Fruit fly (Drosophila melanogaster) whole organism, embryonic: ENCODE results near the gene scpr-A.

Experiments
- Blimp-1 ChIP-seq: fragments of 200-800 bp; sonication (Bioruptor generic); optimal IDR thresholded peaks from 3 replicates; lab custom pipeline; 2018; ENCODE audit warnings: missing biosample characterization, missing genetic modification characterization, mild to moderate bottlenecking, moderate library complexity, missing genetic modification reagents
- CG10267 ChIP-seq: fragments of 200-800 bp; sonication (Bioruptor generic); optimal IDR thresholded peaks from 2 replicates; lab custom pipeline; 2018; ENCODE audit warnings: missing biosample characterization, mild to moderate bottlenecking, missing genetic modification characterization, moderate library complexity
- CG10543 ChIP-seq: fragments of 200-800 bp; sonication (Bioruptor generic); optimal IDR thresholded peaks from 3 replicates; lab custom pipeline; 2017; ENCODE audit warnings: missing biosample characterization, mild to moderate bottlenecking, missing genetic modification characterization, moderate library complexity
- CG10979 ChIP-seq: fragments of 200-800 bp; sonication (Bioruptor generic); optimal IDR thresholded peaks from 2 replicates; lab custom pipeline; 2018; ENCODE audit warnings: missing biosample characterization, mild to moderate bottlenecking, missing genetic modification characterization, moderate library complexity
- CG11247 ChIP-seq: fragments of 200-800 bp; sonication (Bioruptor generic); IDR thresholded peaks from 2 replicates; pipeline ENCODE4 v1.3.6; 2022; ENCODE audit warnings: missing biosample characterization, missing genetic modification characterization
- CG11456 ChIP-seq: fragments of 200-800 bp; sonication (Bioruptor generic); IDR thresholded peaks from 3 replicates; pipeline ENCODE4 v1.3.6; 2022; ENCODE audit warnings: missing biosample characterization, missing genetic modification characterization
- CG13424 ChIP-seq: fragments of 200-800 bp; sonication (Bioruptor generic); optimal IDR thresholded peaks from 2 replicates; lab custom pipeline; 2019; ENCODE audit warnings: missing biosample characterization, mild to moderate bottlenecking, missing genetic modification characterization, moderate library complexity
- CG1529 ChIP-seq: fragments of 200-800 bp; sonication (Bioruptor generic); optimal IDR thresholded peaks from 3 replicates; lab custom pipeline; 2018; ENCODE audit warnings: missing biosample characterization, missing genetic modification characterization
- CG1602 ChIP-seq: fragments of 200-800 bp; sonication (Bioruptor generic); optimal IDR thresholded peaks from 3 replicates; lab custom pipeline; 2016; ENCODE audit warnings: missing biosample characterization, missing genetic modification characterization
- CG17385 ChIP-seq: fragments of 200-800 bp; sonication (Bioruptor generic); optimal IDR thresholded peaks from 3 replicates; lab custom pipeline; 2018; ENCODE audit warnings: missing biosample characterization, mild to moderate bottlenecking, missing genetic modification characterization
- CG17612 ChIP-seq: fragments of 200-800 bp; sonication (Bioruptor generic); IDR thresholded peaks from 2 replicates; pipeline ENCODE4 v1.3.6; 2022; ENCODE audit warnings: missing biosample characterization, missing genetic modification characterization
- CG17829 ChIP-seq: fragments of 200-800 bp; optimal IDR thresholded peaks from 2 replicates; lab custom pipeline; 2019; ENCODE audit warnings: missing biosample characterization, mild to moderate bottlenecking, missing genetic modification characterization, moderate library complexity
- CG18476 ChIP-seq: fragments of 200-800 bp; sonication (Bioruptor generic); optimal IDR thresholded peaks from 2 replicates; lab custom pipeline; 2016; ENCODE audit warnings: missing biosample characterization, mild to moderate bottlenecking, missing genetic modification characterization
- CG2712 ChIP-seq: fragments of 200-800 bp; optimal IDR thresholded peaks from 3 replicates; lab custom pipeline; 2019; ENCODE audit warnings: missing biosample characterization, mild to moderate bottlenecking, missing genetic modification characterization, moderate library complexity
- CG3281 ChIP-seq: fragments of 200-800 bp; sonication (Bioruptor generic); optimal IDR thresholded peaks from 3 replicates; lab custom pipeline; 2017; ENCODE audit warnings: missing biosample characterization, mild to moderate bottlenecking, missing genetic modification characterization
- CG34376 ChIP-seq: fragments of 200-800 bp; sonication (Bioruptor generic); optimal IDR thresholded peaks from 2 replicates; lab custom pipeline; 2018; ENCODE audit warnings: missing biosample characterization, mild to moderate bottlenecking, missing genetic modification characterization
- CG6654 ChIP-seq: fragments of 200-800 bp; sonication (Bioruptor generic); optimal IDR thresholded peaks from 2 replicates; lab custom pipeline; 2017; ENCODE audit warnings: missing biosample characterization, mild to moderate bottlenecking, missing genetic modification characterization
- CG7271 ChIP-seq: fragments of 200-800 bp; sonication (Bioruptor generic); optimal IDR thresholded peaks from 2 replicates; lab custom pipeline; 2018; ENCODE audit warnings: missing biosample characterization, mild to moderate bottlenecking, missing genetic modification characterization, moderate library complexity
- CG7372 ChIP-seq: fragments of 200-800 bp; sonication (Bioruptor generic); IDR thresholded peaks from 2 replicates; pipeline ENCODE4 v1.3.6; 2022; ENCODE audit warnings: missing biosample characterization, missing genetic modification characterization
- CG9817 ChIP-seq: fragments of 200-800 bp; sonication (Bioruptor generic); optimal IDR thresholded peaks from 2 replicates; lab custom pipeline; 2018; ENCODE audit warnings: missing biosample characterization, mild to moderate bottlenecking, missing genetic modification characterization, moderate library complexity
- Chrac-16 ChIP-seq: fragments of 200-800 bp; sonication (Bioruptor generic); optimal IDR thresholded peaks from 3 replicates; lab custom pipeline; 2016; ENCODE audit warnings: missing biosample characterization, missing genetic modification characterization
- CrebB ChIP-seq: fragments of 200-800 bp; sonication (Bioruptor generic); optimal IDR thresholded peaks from 3 replicates; lab custom pipeline; 2018; ENCODE audit warnings: missing biosample characterization, mild to moderate bottlenecking, missing genetic modification characterization
- Dad ChIP-seq: fragments of 200-800 bp; sonication (Bioruptor generic); optimal IDR thresholded peaks from 3 replicates; lab custom pipeline; 2016; ENCODE audit warnings: missing biosample characterization, missing genetic modification characterization
- Dbx ChIP-seq: fragments of 200-800 bp; sonication (Bioruptor generic); IDR thresholded peaks from 3 replicates; pipeline ENCODE4 v1.3.6; 2022; ENCODE audit warnings: missing biosample characterization, missing genetic modification characterization
- Ets65A ChIP-seq: fragments of 200-800 bp; sonication (Bioruptor generic); peaks from one replicate; lab custom pipeline; 2016; ENCODE audit warnings: missing biosample characterization, missing genetic modification characterization
- Fer2 ChIP-seq: fragments of 200-800 bp; sonication (Bioruptor generic); optimal IDR thresholded peaks from 2 replicates; lab custom pipeline; 2018; ENCODE audit warnings: missing biosample characterization, mild to moderate bottlenecking, missing genetic modification characterization, moderate library complexity
- H15 ChIP-seq: fragments of 200-800 bp; sonication (Bioruptor generic); IDR thresholded peaks from 3 replicates; pipeline ENCODE4 v1.3.6; 2022; ENCODE audit warnings: missing biosample characterization, missing genetic modification characterization
- HmgD ChIP-seq: fragments of 200-800 bp; sonication (Bioruptor generic); optimal IDR thresholded peaks from 3 replicates; lab custom pipeline; 2016; ENCODE audit warnings: missing biosample characterization, missing genetic modification characterization
- HmgZ ChIP-seq: fragments of 200-800 bp; sonication (Bioruptor generic); optimal IDR thresholded peaks from 2 replicates; lab custom pipeline; 2018; ENCODE audit warnings: missing biosample characterization, mild to moderate bottlenecking, missing genetic modification characterization
- Hr78 ChIP-seq, 2 experiments: fragments of 200-800 bp in 1 of 2; fragments of >200 bp in 1 of 2; sonication (Bioruptor generic) in 1 of 2; optimal IDR thresholded peaks; 2 replicates each; lab custom pipeline; 2017 to 2019; ENCODE audit warnings: missing biosample characterization in 2 of 2, missing genetic modification characterization in 2 of 2, mild to moderate bottlenecking in 1 of 2, moderate library complexity in 1 of 2
- Jarid2 ChIP-seq: fragments of 200-800 bp; sonication (Bioruptor generic); optimal IDR thresholded peaks from 3 replicates; lab custom pipeline; 2017; ENCODE audit warnings: mild to moderate bottlenecking, missing biosample characterization, missing genetic modification reagents, missing genetic modification characterization
- Mrtf ChIP-seq: fragments of 200-800 bp; sonication (Bioruptor generic); IDR thresholded peaks from 3 replicates; pipeline ENCODE4 v1.3.6; 2022; ENCODE audit warnings: missing biosample characterization, missing genetic modification characterization
- NC2β ChIP-seq: fragments of 200-800 bp; sonication (Bioruptor generic); optimal IDR thresholded peaks from 2 replicates; lab custom pipeline; 2016; ENCODE audit warnings: missing biosample characterization, missing genetic modification characterization
- Pdp1 ChIP-seq, 2 experiments: fragments of 200-800 bp; sonication (Bioruptor generic); optimal IDR thresholded peaks; 3 replicates each; lab custom pipeline; 2016; ENCODE audit warnings: missing biosample characterization in 2 of 2, missing genetic modification characterization in 2 of 2, mild to moderate bottlenecking in 1 of 2, moderate library complexity in 1 of 2
- Stat92E ChIP-seq, 3 experiments: fragments of >200 bp in 2 of 3; fragments of 200-800 bp in 1 of 3; sonication (Bioruptor generic) in 1 of 3; optimal IDR thresholded peaks; 2 replicates each; lab custom pipeline; 2017 to 2019; ENCODE audit warnings: missing biosample characterization in 3 of 3, missing genetic modification characterization in 3 of 3, mild to moderate bottlenecking in 1 of 3, moderate library complexity in 1 of 3
- TFAM ChIP-seq: fragments of 200-800 bp; sonication (Bioruptor generic); optimal IDR thresholded peaks from 2 replicates; lab custom pipeline; 2017; ENCODE audit warnings: missing biosample characterization, missing genetic modification characterization, inconsistent platforms
- cg ChIP-seq: fragments of 200-800 bp; sonication (Bioruptor generic); optimal IDR thresholded peaks from 3 replicates; lab custom pipeline; 2019; ENCODE audit warnings: missing biosample characterization, mild to moderate bottlenecking, missing genetic modification characterization, moderate library complexity
- chif ChIP-seq, 2 experiments: fragments of 200-800 bp; sonication (Bioruptor generic); optimal IDR thresholded peaks; 3 replicates each; lab custom pipeline; 2016; ENCODE audit warnings: missing biosample characterization in 2 of 2, missing genetic modification characterization in 2 of 2
- dpn ChIP-seq, 2 experiments: fragments of 200-800 bp; sonication (Bioruptor generic); optimal IDR thresholded peaks; 3 replicates each; lab custom pipeline; 2016; ENCODE audit warnings: missing biosample characterization in 2 of 2, missing genetic modification characterization in 2 of 2
- gem ChIP-seq: fragments of 200-800 bp; sonication (Bioruptor generic); optimal IDR thresholded peaks from 2 replicates; lab custom pipeline; 2019; ENCODE audit warnings: missing biosample characterization, mild to moderate bottlenecking, missing genetic modification characterization, moderate library complexity
- prd ChIP-seq, 3 experiments: fragments of >200 bp in 2 of 3; fragments of 200-800 bp in 1 of 3; sonication (Bioruptor generic) in 1 of 3; optimal IDR thresholded peaks in 2 of 3; IDR thresholded peaks in 1 of 3; 2 replicates in 2 of 3; 3 replicates in 1 of 3; pipeline versions ENCODE4 v1.3.6 to Lab custom; 2017 to 2022; ENCODE audit warnings: missing biosample characterization in 1 of 3, missing genetic modification characterization in 1 of 3
- sc ChIP-seq, 3 experiments: fragments of >200 bp in 2 of 3; fragments of 200-800 bp in 1 of 3; sonication (Bioruptor generic) in 1 of 3; optimal IDR thresholded peaks; 2 replicates in 2 of 3; 3 replicates in 1 of 3; lab custom pipeline; 2017; ENCODE audit warnings: mild to moderate bottlenecking in 1 of 3, missing biosample characterization in 1 of 3, missing genetic modification characterization in 1 of 3, missing genetic modification reagents in 1 of 3
- sd ChIP-seq: fragments of 200-800 bp; sonication (Bioruptor generic); optimal IDR thresholded peaks from 3 replicates; lab custom pipeline; 2018; ENCODE audit warnings: missing biosample characterization, mild to moderate bottlenecking, missing genetic modification characterization, moderate library complexity
- slp2 ChIP-seq: fragments of 200-800 bp; sonication (Bioruptor generic); optimal IDR thresholded peaks from 2 replicates; lab custom pipeline; 2016; ENCODE audit warnings: missing biosample characterization, missing genetic modification characterization
- unc-4 ChIP-seq: fragments of 200-800 bp; sonication (Bioruptor generic); IDR thresholded peaks from 2 replicates; pipeline ENCODE4 v1.3.6; 2022; ENCODE audit warnings: missing biosample characterization, missing genetic modification characterization; ENCODE audit not compliant: partially characterized antibody
- vvl ChIP-seq: fragments of 200-800 bp; sonication (Bioruptor generic); IDR thresholded peaks from 2 replicates; pipeline ENCODE4 v1.3.6; 2022; ENCODE audit warnings: missing biosample characterization, missing genetic modification characterization
- yki ChIP-seq: fragments of >200 bp; optimal IDR thresholded peaks from 3 replicates; lab custom pipeline; 2018

scpr-A gene

DNA sequence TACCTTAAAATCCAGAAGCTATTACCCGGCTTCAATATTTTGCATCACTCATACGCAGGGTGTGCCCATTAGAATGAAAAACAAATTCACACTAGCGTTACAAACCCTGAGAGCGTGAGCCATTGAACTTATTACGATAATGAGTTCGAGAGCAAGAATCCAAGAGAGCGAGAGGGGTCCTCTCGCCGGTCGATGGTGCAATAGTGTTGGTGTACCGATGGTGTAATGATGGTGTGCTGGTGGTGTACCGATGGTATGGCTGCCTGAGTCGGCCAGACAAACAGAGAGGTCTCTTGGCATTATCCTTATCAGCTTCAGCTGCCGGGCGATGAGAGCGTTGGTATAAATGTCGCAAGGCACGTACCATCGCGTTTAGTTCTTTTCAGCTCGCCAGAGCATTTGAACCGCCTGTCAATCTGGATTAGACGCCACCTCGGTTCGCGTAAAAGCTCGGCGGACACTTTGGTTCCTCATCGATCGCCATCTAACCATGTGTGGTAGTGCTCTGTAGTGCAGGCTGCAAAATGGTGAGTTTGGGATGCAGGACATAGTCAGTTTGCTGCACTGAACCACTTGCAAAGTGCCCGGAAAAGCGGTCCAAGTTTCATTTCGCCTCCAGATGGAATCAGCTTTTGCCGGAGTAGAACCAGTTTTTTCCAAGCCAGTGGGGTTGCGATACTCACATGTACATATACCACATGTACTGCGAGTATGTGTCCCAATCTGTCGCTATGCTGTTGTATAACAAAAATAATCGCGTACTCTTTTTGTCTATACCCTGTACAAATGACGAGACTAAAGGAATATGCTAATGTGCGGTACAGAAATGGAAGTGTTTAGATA is 40.7 kb upstream of the scpr-A start (continued):
- TF ChIP-seq gem (tag; lab: Kevin White, UChicago) (no peak), CG7372 (peak; percentile 42; the same call in 1 of the 2 replicates), Ets65A (GFP tag; lab: Kevin White, UChicago) (peak; percentile 25), CG7271 (tag; lab: Kevin White, UChicago) (no peak), Fer2 (tag; lab: Kevin White, UChicago) (no peak), Mrtf (GFP tag; lab: Robert Waterston, UW) (no peak), sd (tag; lab: Kevin White, UChicago) (no peak), HmgZ (tag; lab: Kevin White, UChicago) (peak; percentile 48), CG11456 (GFP tag; lab: Robert Waterston, UW) (0 out of 3 replicates have a peak, but pooled peaks have one; percentile 36), vvl (GFP tag; lab: Robert Waterston, UW) (no peak), unc-4 (GFP tag; lab: Robert Waterston, UW) (0 out of 2 replicates have a peak, but pooled peaks have one; percentile 15), Chrac-16 (GFP tag; lab: Kevin White, UChicago) (no peak), CG11247 (GFP tag; lab: Robert Waterston, UW) (0 out of 2 replicates have a peak, but pooled peaks have one; percentile 23), Dad (GFP tag; lab: Kevin White, UChicago) (no peak), Jarid2 (GFP tag; lab: Kevin White, UChicago) (peak; percentile 35), CG18476 (GFP tag; lab: Kevin White, UChicago) (no peak), HmgD (GFP tag; lab: Kevin White, UChicago) (no peak), CG3281 (no peak), CG17385 (GFP tag; lab: Kevin White, UChicago) (peak; percentile 41), yki (lab: Kevin White, UChicago) (no peak), Hr78 (GFP tag; optimal IDR thresholded peaks at IDR 0.05; lab: Kevin White, UChicago) (no peak), cg (GFP tag; lab: Kevin White, UChicago) (peak; percentile 43), CG17829 (peak; percentile 14), CG34376 (peak; percentile 63), CG9817 (tag; lab: Kevin White, UChicago) (no peak), Dbx (GFP tag; lab: Robert Waterston, UW) (no peak), chif (GFP tag; optimal IDR thresholded peaks at IDR 0.05; lab: Kevin White, UChicago) (no peak), CG1602 (GFP tag; lab: Kevin White, UChicago) (no peak), CG10543 (GFP tag; lab: Kevin White, UChicago) (peak; percentile 30), CG10267 (no peak), CG1529 (GFP tag; lab: Kevin White, UChicago) (peak; percentile 27), dpn (GFP tag; optimal IDR thresholded peaks at IDR 0.05; lab: Kevin White, UChicago) (no peak), CrebB (tag; lab: Kevin White, UChicago) (no peak), H15 (GFP tag; lab: Robert Waterston, UW) (no peak), CG2712 (tag; lab: Kevin White, UChicago) (no peak), TFAM (GFP tag; lab: Kevin White, UChicago) (no peak), Pdp1 (GFP tag; optimal IDR thresholded peaks at IDR 0.05; lab: Kevin White, UChicago) (peak in 1 of 2 experiments; percentile 98), CG13424 (no peak), sc (optimal IDR thresholded peaks at IDR 0.05; lab: Kevin White, UChicago) (no peak), sc (GFP tag; optimal IDR thresholded peaks at IDR 0.05; lab: Kevin White, UChicago) (no peak), Stat92E (GFP tag; optimal IDR thresholded peaks at IDR 0.05; lab: Kevin White, UChicago) (no peak), prd (optimal IDR thresholded peaks at IDR 0.05; lab: Kevin White, UChicago) (no peak), prd (GFP tag; IDR thresholded peaks at IDR 0.05; lab: Robert Waterston, UW) (no peak), slp2 (no peak), CG10979 (tag; lab: Kevin White, UChicago) (no peak), CG17612 (GFP tag; lab: Robert Waterston, UW) (no peak), NC2β (GFP tag; lab: Kevin White, UChicago) (no peak), Blimp-1 (GFP tag; lab: Kevin White, UChicago) (no peak), CG6654 (GFP tag; lab: Kevin White, UChicago) (no peak)
